Worm (Caenorhabditis elegans) whole organism, L1 larva: ENCODE measurements around the gene ech-6.
A peak's percentile ranks its signal among the peaks of the same experiment; 100 is the strongest.

Source experiments
- C16A3.4 ChIP-seq: fragments of 150-350 bp; optimal IDR thresholded peaks from 2 replicates; lab custom pipeline; 2014; ENCODE audit warnings: missing biosample characterization, missing genetic modification characterization
- F16B12.6 ChIP-seq: fragments of 150-350 bp; optimal IDR thresholded peaks from 2 replicates; lab custom pipeline; 2014; ENCODE audit warnings: missing biosample characterization, missing genetic modification characterization
- aha-1 ChIP-seq: fragments of 150-350 bp; optimal IDR thresholded peaks from 2 replicates; lab custom pipeline; 2014; ENCODE audit warnings: missing biosample characterization, missing genetic modification characterization
- aly-2 ChIP-seq: fragments of 150-350 bp; optimal IDR thresholded peaks from 2 replicates; lab custom pipeline; 2014; ENCODE audit warnings: missing biosample characterization, missing genetic modification characterization
- blmp-1 ChIP-seq: fragments of 150-350 bp; optimal IDR thresholded peaks from 2 replicates; lab custom pipeline; 2014; ENCODE audit warnings: missing biosample characterization, missing genetic modification characterization
- ceh-88 ChIP-seq: fragments of 200-800 bp; sonication (Bioruptor generic); IDR thresholded peaks from 2 replicates; pipeline ENCODE4 v1.3.6; 2022; ENCODE audit warnings: missing genetic modification characterization, missing compliant biosample characterization
- ces-1 ChIP-seq: fragments of 150-350 bp; optimal IDR thresholded peaks from 2 replicates; lab custom pipeline; 2014; ENCODE audit warnings: missing biosample characterization, missing genetic modification reagents, missing genetic modification characterization
- dpl-1 ChIP-seq, 3 experiments: fragments of 150-350 bp in 2 of 3; sonication (generic microtip) in 1 of 3; optimal IDR thresholded peaks; 2 replicates each; lab custom pipeline; 2014 to 2017; ENCODE audit warnings: missing biosample characterization in 3 of 3, missing genetic modification characterization in 3 of 3, missing genetic modification reagents in 3 of 3
- dsc-1 ChIP-seq: sonication (generic microtip); optimal IDR thresholded peaks from 2 replicates; lab custom pipeline; 2016; ENCODE audit warnings: mild to moderate bottlenecking, missing genetic modification characterization, missing compliant biosample characterization
- efl-1 ChIP-seq, 4 experiments: fragments of 150-350 bp; optimal IDR thresholded peaks in 3 of 4; peaks in 1 of 4; 1 replicate in 1 of 4; 2 replicates in 3 of 4; lab custom pipeline; 2014; ENCODE audit warnings: missing biosample characterization in 2 of 4, missing genetic modification characterization in 2 of 4, missing genetic modification reagents in 2 of 4
- egl-27 ChIP-seq, 2 experiments: fragments of 150-350 bp in 1 of 2; sonication (generic microtip); optimal IDR thresholded peaks; 3 replicates each; lab custom pipeline; 2017 to 2018; ENCODE audit warnings: missing biosample characterization in 2 of 2, missing genetic modification characterization in 2 of 2, missing genetic modification reagents in 2 of 2
- elt-3 ChIP-seq, 6 experiments: fragments of 150-350 bp in 1 of 6; sonication (generic microtip); optimal IDR thresholded peaks; 2 replicates each; lab custom pipeline; 2017 to 2018; ENCODE audit warnings: missing biosample characterization in 6 of 6, missing genetic modification characterization in 6 of 6, inconsistent platforms in 1 of 6
- fkh-10 ChIP-seq: sonication (generic microtip); optimal IDR thresholded peaks from 2 replicates; lab custom pipeline; 2017; ENCODE audit warnings: missing biosample characterization, missing genetic modification reagents, missing genetic modification characterization
- grh-1 ChIP-seq: fragments of 200-800 bp; sonication (Bioruptor generic); IDR thresholded peaks from 2 replicates; pipeline ENCODE4 v1.3.6; 2022; ENCODE audit warnings: missing genetic modification reagents, missing genetic modification characterization, missing compliant biosample characterization
- hpl-2 ChIP-seq: fragments of 150-350 bp; optimal IDR thresholded peaks from 2 replicates; lab custom pipeline; 2014; ENCODE audit warnings: missing biosample characterization, missing genetic modification reagents, missing genetic modification characterization
- isw-1 ChIP-seq: fragments of 200-800 bp; sonication (Bioruptor generic); IDR thresholded peaks from 2 replicates; pipeline ENCODE4 v1.3.6; 2022; ENCODE audit warnings: missing genetic modification characterization, missing compliant biosample characterization
- lin-14 ChIP-seq: fragments of 200-800 bp; sonication (Bioruptor generic); optimal IDR thresholded peaks from 2 replicates; lab custom pipeline; 2018; ENCODE audit warnings: mild to moderate bottlenecking, missing genetic modification characterization, moderate library complexity, missing compliant biosample characterization
- lin-35 ChIP-seq, 2 experiments: fragments of 150-350 bp; optimal IDR thresholded peaks; 2 replicates each; lab custom pipeline; 2014; ENCODE audit warnings: missing biosample characterization in 2 of 2, missing genetic modification characterization in 2 of 2, missing genetic modification reagents in 2 of 2
- lsy-2 ChIP-seq, 2 experiments: fragments of 150-350 bp; optimal IDR thresholded peaks; 2 replicates each; lab custom pipeline; 2014; ENCODE audit warnings: missing biosample characterization in 2 of 2, missing genetic modification characterization in 2 of 2
- mab-9 ChIP-seq: fragments of 200-800 bp; sonication (Bioruptor generic); IDR thresholded peaks from 2 replicates; pipeline ENCODE4 v1.3.6; 2022; ENCODE audit warnings: missing genetic modification reagents, missing genetic modification characterization, missing compliant biosample characterization
- mdl-1 ChIP-seq, 2 experiments: fragments of 150-350 bp; optimal IDR thresholded peaks; 2 replicates each; lab custom pipeline; 2014 to 2017; ENCODE audit warnings: missing biosample characterization in 2 of 2, missing genetic modification characterization in 2 of 2, inconsistent platforms in 1 of 2
- nhr-11 ChIP-seq: fragments of 150-350 bp; optimal IDR thresholded peaks from 2 replicates; lab custom pipeline; 2014; ENCODE audit warnings: missing biosample characterization, missing genetic modification characterization
- nhr-19 ChIP-seq: fragments of 200-800 bp; sonication (Bioruptor generic); conservative IDR thresholded peaks from 2 replicates; pipeline ENCODE4 v1.3.6; 2022; ENCODE audit warnings: missing genetic modification characterization, missing compliant biosample characterization
- nhr-20 ChIP-seq: sonication (generic microtip); optimal IDR thresholded peaks from 2 replicates; lab custom pipeline; 2016; ENCODE audit warnings: mild to moderate bottlenecking, missing genetic modification characterization, missing compliant biosample characterization
- nhr-237 ChIP-seq: fragments of 150-350 bp; optimal IDR thresholded peaks from 2 replicates; lab custom pipeline; 2014; ENCODE audit warnings: missing biosample characterization, missing genetic modification characterization
- nhr-71 ChIP-seq: sonication (generic microtip); optimal IDR thresholded peaks from 2 replicates; lab custom pipeline; 2016; ENCODE audit warnings: mild to moderate bottlenecking, missing genetic modification characterization, moderate library complexity, missing compliant biosample characterization
- nhr-77 ChIP-seq: fragments of 150-350 bp; optimal IDR thresholded peaks from 2 replicates; lab custom pipeline; 2014; ENCODE audit warnings: missing biosample characterization, missing genetic modification characterization
- nhr-90 ChIP-seq: sonication (generic microtip); optimal IDR thresholded peaks from 2 replicates; lab custom pipeline; 2016; ENCODE audit warnings: mild to moderate bottlenecking, missing genetic modification characterization, missing compliant biosample characterization; ENCODE audit not compliant: poor library complexity
- pag-3 ChIP-seq: sonication (generic microtip); optimal IDR thresholded peaks from 2 replicates; lab custom pipeline; 2017; ENCODE audit warnings: missing genetic modification characterization, mild to moderate bottlenecking, missing compliant biosample characterization, antibody characterized with exemption, borderline replicate concordance; ENCODE audit not compliant: insufficient read depth
- pax-3 ChIP-seq: fragments of 200-800 bp; sonication (Bioruptor generic); optimal IDR thresholded peaks from 2 replicates; lab custom pipeline; 2018; ENCODE audit warnings: mild to moderate bottlenecking, missing genetic modification characterization, moderate library complexity, missing compliant biosample characterization
- pqm-1 ChIP-seq: sonication (generic microtip); optimal IDR thresholded peaks from 3 replicates; lab custom pipeline; 2017; ENCODE audit warnings: missing biosample characterization, missing genetic modification characterization
- rnt-1 ChIP-seq: sonication (generic microtip); optimal IDR thresholded peaks from 2 replicates; lab custom pipeline; 2016; ENCODE audit warnings: mild to moderate bottlenecking, missing genetic modification characterization, moderate library complexity, missing compliant biosample characterization
- snu-23 ChIP-seq: sonication (generic microtip); optimal IDR thresholded peaks from 2 replicates; lab custom pipeline; 2016; ENCODE audit warnings: missing genetic modification characterization, missing compliant biosample characterization
- sptf-1 ChIP-seq: fragments of 150-350 bp; optimal IDR thresholded peaks from 2 replicates; lab custom pipeline; 2014; ENCODE audit warnings: missing biosample characterization, missing genetic modification characterization
- sup-37 ChIP-seq: fragments of 200-800 bp; sonication (Bioruptor generic); optimal IDR thresholded peaks from 2 replicates; lab custom pipeline; 2018; ENCODE audit warnings: mild to moderate bottlenecking, missing genetic modification characterization, missing compliant biosample characterization
- tlp-1 ChIP-seq: fragments of 150-350 bp; optimal IDR thresholded peaks from 2 replicates; lab custom pipeline; 2014; ENCODE audit warnings: missing biosample characterization, missing genetic modification characterization
- unc-130 ChIP-seq: fragments of 150-350 bp; optimal IDR thresholded peaks from 2 replicates; lab custom pipeline; 2017; ENCODE audit warnings: missing biosample characterization, missing genetic modification characterization, inconsistent platforms
- unc-30 ChIP-seq: sonication (generic microtip); optimal IDR thresholded peaks from 2 replicates; lab custom pipeline; 2017; ENCODE audit warnings: missing biosample characterization, missing genetic modification characterization
- vab-15 ChIP-seq: sonication (generic microtip); optimal IDR thresholded peaks from 2 replicates; lab custom pipeline; 2017; ENCODE audit warnings: missing genotype, mild to moderate bottlenecking, missing genetic modification characterization, missing compliant biosample characterization
- xbp-1 ChIP-seq: sonication (generic microtip); optimal IDR thresholded peaks from 2 replicates; lab custom pipeline; 2016; ENCODE audit warnings: missing genetic modification characterization, missing compliant biosample characterization
- zag-1 ChIP-seq: fragments of 150-350 bp; optimal IDR thresholded peaks from 2 replicates; lab custom pipeline; 2014; ENCODE audit warnings: missing biosample characterization, missing genetic modification characterization

Gene ech-6

ce11 chrIII:9747133-9747532 lies 5.5 kb downstream of the ech-6 start, which contains the start of the genes iff-1 and cdk-1 (continued):
- TF ChIP-seq hpl-2 (GFP tag; lab: Kevin White, UChicago) (no peak), zag-1 (no peak), blmp-1 (tag; lab: Kevin White, UChicago) (peak; percentile 41), dsc-1 (tag; lab: Kevin White, UChicago) (no peak), xbp-1 (peak; percentile 8), nhr-237 (tag; lab: Kevin White, UChicago) (no peak), mdl-1 (tag; optimal IDR thresholded peaks at IDR 0.05; lab: Kevin White, UChicago) (no peak), sptf-1 (no peak), unc-130 (tag; lab: Kevin White, UChicago) (no peak), ceh-88 (no peak)

- TF ChIP-seq efl-1 (optimal IDR thresholded peaks at IDR 0.05; lab: Kevin White, UChicago) (peak in 1 of 2 experiments; percentile 52), efl-1 (GFP tag; optimal IDR thresholded peaks at IDR 0.05 in 1 of 2; lab: Kevin White, UChicago) (peak in 1 of 2 experiments; percentile 47), aha-1 (no peak)
Observed at ce11 chrIII:9746665-9747064, 6.0 kb downstream of the ech-6 start.

- TF ChIP-seq rnt-1 (tag; lab: Kevin White, UChicago) = peak; percentile 32
- peak; percentile 20 for TF ChIP-seq lin-14
- TF ChIP-seq sptf-1 = no peak
- no peak for TF ChIP-seq tlp-1
- no peak for TF ChIP-seq efl-1 (optimal IDR thresholded peaks at IDR 0.05; lab: Kevin White, UChicago)
- TF ChIP-seq efl-1 (GFP tag; optimal IDR thresholded peaks at IDR 0.05 in 1 of 2; lab: Kevin White, UChicago) = peak in 1 of 2 experiments; percentile 80
Observed at ce11 chrIII:9745333-9745897, 7.3 kb downstream of the ech-6 start.

DNA sequence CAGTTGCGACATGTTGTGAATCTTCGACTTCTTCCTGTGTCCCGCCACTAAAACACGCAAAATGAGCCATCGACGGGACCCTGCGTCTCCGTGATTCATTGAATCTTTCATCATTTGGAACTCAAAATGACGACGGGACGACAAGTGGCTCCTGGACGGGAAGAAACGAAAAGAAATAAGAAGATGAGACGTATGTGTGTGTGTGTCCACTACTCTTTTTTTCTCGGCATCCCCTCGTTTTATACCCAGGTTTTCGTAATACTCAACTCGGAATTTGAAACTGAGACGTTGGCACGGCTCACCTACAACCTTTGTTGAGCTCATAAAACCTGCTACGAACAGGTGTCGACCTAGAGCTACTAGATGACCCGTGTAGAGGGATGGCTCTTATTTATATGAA lies 8.2 kb downstream of the ech-6 start:
- TF ChIP-seq lin-35 (GFP tag; optimal IDR thresholded peaks at IDR 0.05; lab: Kevin White, UChicago) = no peak
- no peak for TF ChIP-seq sup-37 (GFP tag; lab: Kevin White, UChicago)
- TF ChIP-seq pqm-1 (tag; lab: Kevin White, UChicago) = no peak
- no peak for TF ChIP-seq mab-9
- no peak for TF ChIP-seq F16B12.6 (tag; lab: Kevin White, UChicago)
- no peak for TF ChIP-seq elt-3 (tag; optimal IDR thresholded peaks at IDR 0.05; lab: Kevin White, UChicago)
- no peak for TF ChIP-seq fkh-10 (GFP tag; lab: Kevin White, UChicago)
- peak; percentile 73 for TF ChIP-seq lin-14
- no peak for TF ChIP-seq aly-2
- peak; percentile 22; the same call in 1 of the 2 replicates for TF ChIP-seq nhr-19 (GFP tag; lab: Robert Waterston, UW)
- TF ChIP-seq grh-1 (GFP tag; lab: Robert Waterston, UW) = no peak
- TF ChIP-seq ces-1 (GFP tag; lab: Kevin White, UChicago) = no peak
- no peak for TF ChIP-seq isw-1 (GFP tag; lab: Robert Waterston, UW)
- TF ChIP-seq nhr-90 (tag; lab: Kevin White, UChicago) = no peak
- TF ChIP-seq C16A3.4 (tag; lab: Kevin White, UChicago) = no peak
- TF ChIP-seq pag-3 (tag; lab: Kevin White, UChicago) = peak; percentile 83
- no peak for TF ChIP-seq pax-3 (tag; lab: Kevin White, UChicago)
- TF ChIP-seq unc-130 (tag; lab: Kevin White, UChicago) = peak; percentile 9
- peak in 1 of 2 experiments; percentile 6 for TF ChIP-seq efl-1 (optimal IDR thresholded peaks at IDR 0.05; lab: Kevin White, UChicago)
- no peak for TF ChIP-seq efl-1 (GFP tag; optimal IDR thresholded peaks at IDR 0.05 in 1 of 2; lab: Kevin White, UChicago)
- TF ChIP-seq dpl-1 (GFP tag; optimal IDR thresholded peaks at IDR 0.05; lab: Kevin White, UChicago) = no peak
- peak; percentile 58 for TF ChIP-seq snu-23 (GFP tag; lab: Kevin White, UChicago)
- peak; percentile 33 for TF ChIP-seq nhr-20 (tag; lab: Kevin White, UChicago)
- TF ChIP-seq vab-15 (tag; lab: Kevin White, UChicago) = no peak
- TF ChIP-seq lsy-2 (tag; optimal IDR thresholded peaks at IDR 0.05; lab: Kevin White, UChicago) = peak in 1 of 2 experiments; percentile 33
- no peak for TF ChIP-seq nhr-77 (tag; lab: Kevin White, UChicago)
- peak; percentile 59 for TF ChIP-seq rnt-1 (tag; lab: Kevin White, UChicago)
- TF ChIP-seq unc-30 (tag; lab: Kevin White, UChicago) = no peak
- peak; percentile 64 for TF ChIP-seq nhr-71 (tag; lab: Kevin White, UChicago)
- no peak for TF ChIP-seq nhr-11
- no peak for TF ChIP-seq egl-27 (tag; optimal IDR thresholded peaks at IDR 0.05; lab: Kevin White, UChicago)
